Fruit fly (Drosophila melanogaster): ENCODE measurements around the gene Ccp84Ae.

- TF ChIP-seq pad (GFP tag; optimal IDR thresholded peaks at IDR 0.05) (no peak), CG1620 (GFP tag; optimal IDR thresholded peaks at IDR 0.05) (no peak), Clk (GFP tag; optimal IDR thresholded peaks at IDR 0.05) (no peak), toe (GFP tag; optimal IDR thresholded peaks at IDR 0.05) (no peak)
These were observed 12.2 kb upstream of the Ccp84Ae start, which contains the start of gene Ccp84Aa for dm6 chr3R:6703784-6704183.

Measured in whole organism, adult.